Worm (Caenorhabditis elegans) whole organism, late embryonic: ENCODE data around the gene K02C4.3.

Experiments
- ceh-18 ChIP-seq: sonication (generic microtip); optimal IDR thresholded peaks from 2 replicates; lab custom pipeline; 2016; ENCODE audit warnings: missing genetic modification characterization, missing compliant biosample characterization
- elt-2 ChIP-seq: sonication (generic microtip); optimal IDR thresholded peaks from 2 replicates; lab custom pipeline; 2016; ENCODE audit warnings: missing genetic modification reagents, missing genetic modification characterization, missing compliant biosample characterization
- gmeb-2 ChIP-seq: sonication (generic microtip); optimal IDR thresholded peaks from 2 replicates; lab custom pipeline; 2016; ENCODE audit warnings: missing genetic modification characterization, inconsistent platforms, missing compliant biosample characterization
- unc-86 ChIP-seq: sonication (generic microtip); optimal IDR thresholded peaks from 2 replicates; lab custom pipeline; 2016; ENCODE audit warnings: missing genetic modification characterization, missing compliant biosample characterization

The K02C4.3 gene

ce11 chrII:8034008-8034407 is 52.6 kb downstream of the K02C4.3 start:
- TF ChIP-seq ceh-18 (tag; lab: Kevin White, UChicago) (no peak), gmeb-2 (no peak)
- TF ChIP-seq, all 69 proteins: peak for 0

ce11 chrII:8032657-8033056 is 54.0 kb downstream of the K02C4.3 start, which contains the start of gene nrf-6:
Gene nrf-6 (minus strand): TSS chrII:8032708.
- TF ChIP-seq elt-2 (tag; lab: Kevin White, UChicago) (peak; percentile 80), unc-86 (tag; lab: Kevin White, UChicago) (no peak)
